Worm (Caenorhabditis elegans) whole organism, young adult: Measurements from ENCODE around the gene ntc-1.
A peak's percentile ranks its signal among the peaks of the same experiment; 100 is the strongest.

ENCODE experiments used
- F55B11.4 ChIP-seq: sonication (generic microtip); optimal IDR thresholded peaks from 2 replicates; lab custom pipeline; 2016; ENCODE audit warnings: missing compliant biosample characterization, missing genetic modification characterization, borderline replicate concordance; ENCODE audit not compliant: insufficient read depth
- K12H6.12 ChIP-seq: fragments of 200-800 bp; sonication (Bioruptor generic); optimal IDR thresholded peaks from 2 replicates; lab custom pipeline; 2018; ENCODE audit warnings: mild to moderate bottlenecking, missing genetic modification characterization, missing compliant biosample characterization
- Y56A3A.18 ChIP-seq: fragments of 200-800 bp; sonication (Bioruptor generic); IDR thresholded peaks from 2 replicates; pipeline ENCODE4 v1.3.6; 2022; ENCODE audit warnings: missing genetic modification reagents, missing genetic modification characterization, missing compliant biosample characterization
- ama-1 ChIP-seq, 3 experiments: fragments of 150-350 bp in 1 of 3; sonication (generic microtip) in 2 of 3; optimal IDR thresholded peaks; 2 replicates each; lab custom pipeline; 2014 to 2018; ENCODE audit warnings: missing biosample characterization in 2 of 3, missing genetic modification characterization in 2 of 3, missing genetic modification reagents in 2 of 3
- egl-18 ChIP-seq: fragments of 200-800 bp; sonication (Bioruptor generic); IDR thresholded peaks from 2 replicates; pipeline ENCODE4 v1.3.6; 2022; ENCODE audit warnings: missing genetic modification reagents, missing genetic modification characterization, missing compliant biosample characterization
- gei-17 ChIP-seq: fragments of 200-800 bp; sonication (Bioruptor generic); optimal IDR thresholded peaks from 2 replicates; lab custom pipeline; 2018; ENCODE audit warnings: mild to moderate bottlenecking, missing genetic modification characterization, missing compliant biosample characterization
- lin-35 ChIP-seq, 3 experiments: fragments of 150-350 bp in 2 of 3; sonication (generic microtip) in 1 of 3; optimal IDR thresholded peaks; 2 replicates each; lab custom pipeline; 2014 to 2018; ENCODE audit warnings: missing biosample characterization in 3 of 3, missing genetic modification characterization in 3 of 3, missing genetic modification reagents in 3 of 3
- nfya-2 ChIP-seq: fragments of 200-800 bp; sonication (Bioruptor generic); IDR thresholded peaks from 2 replicates; pipeline ENCODE4 v1.3.6; 2022; ENCODE audit warnings: missing genetic modification reagents, missing genetic modification characterization, missing compliant biosample characterization
- snpc-3.4 ChIP-seq: sonication (generic microtip); optimal IDR thresholded peaks from 2 replicates; lab custom pipeline; 2017; ENCODE audit warnings: missing genetic modification characterization, mild to moderate bottlenecking, missing compliant biosample characterization, antibody characterized with exemption, moderate library complexity, missing genotype, missing genetic modification reagents
- snpc-4 ChIP-seq, 5 experiments: fragments of 150-350 bp in 1 of 5; sonication (generic microtip) in 4 of 5; optimal IDR thresholded peaks; 2 replicates each; lab custom pipeline; 2014 to 2018; ENCODE audit warnings: missing genetic modification characterization in 5 of 5, missing biosample characterization in 3 of 5, antibody characterized with exemption in 2 of 5, mild to moderate bottlenecking in 2 of 5, missing compliant biosample characterization in 2 of 5, missing genotype in 2 of 5, moderate library complexity in 2 of 5, missing genetic modification reagents in 1 of 5
- somi-1 ChIP-seq: fragments of 200-800 bp; sonication (Bioruptor generic); optimal IDR thresholded peaks from 2 replicates; lab custom pipeline; 2018; ENCODE audit warnings: mild to moderate bottlenecking, missing genetic modification characterization, missing compliant biosample characterization
- ztf-22 ChIP-seq: fragments of 200-800 bp; sonication (Bioruptor generic); optimal IDR thresholded peaks from 2 replicates; lab custom pipeline; 2018; ENCODE audit warnings: mild to moderate bottlenecking, missing genetic modification characterization, moderate library complexity, missing compliant biosample characterization
- ztf-26 ChIP-seq: sonication (generic microtip); optimal IDR thresholded peaks from 2 replicates; lab custom pipeline; 2017; ENCODE audit warnings: missing genetic modification characterization, missing compliant biosample characterization
- ztf-28 ChIP-seq: fragments of 200-800 bp; sonication (Bioruptor generic); IDR thresholded peaks from 2 replicates; pipeline ENCODE4 v1.3.6; 2022; ENCODE audit warnings: missing genetic modification reagents, missing genetic modification characterization, missing compliant biosample characterization

ce11 chrX:4899623-4900022, 33.7 kb downstream of the ntc-1 start:
- no peak for TF ChIP-seq ztf-22 (GFP tag; lab: Kevin White, UChicago)
- TF ChIP-seq ztf-26 (tag; lab: Kevin White, UChicago) = no peak
- TF ChIP-seq snpc-4 (GFP tag; optimal IDR thresholded peaks at IDR 0.05; lab: Kevin White, UChicago) = no peak
- TF ChIP-seq snpc-4 (tag; optimal IDR thresholded peaks at IDR 0.05; lab: Kevin White, UChicago) = no peak
- no peak for TF ChIP-seq lin-35 (GFP tag; optimal IDR thresholded peaks at IDR 0.05; lab: Kevin White, UChicago)
- no peak for TF ChIP-seq ama-1 (optimal IDR thresholded peaks at IDR 0.05; lab: Kevin White, UChicago)
- TF ChIP-seq ama-1 (GFP tag; optimal IDR thresholded peaks at IDR 0.05; lab: Kevin White, UChicago) = no peak
- no peak for TF ChIP-seq nfya-2 (GFP tag; lab: Robert Waterston, UW)
- TF ChIP-seq snpc-3.4 = no peak
- TF ChIP-seq somi-1 (GFP tag; lab: Kevin White, UChicago) = no peak
- TF ChIP-seq ztf-28 = no peak
- TF ChIP-seq Y56A3A.18 = no peak
- TF ChIP-seq K12H6.12 (tag; lab: Kevin White, UChicago) = peak; percentile 69
- TF ChIP-seq gei-17 (GFP tag; lab: Kevin White, UChicago) = no peak
- no peak for TF ChIP-seq egl-18
- no peak for TF ChIP-seq F55B11.4 (tag; lab: Kevin White, UChicago)
